Fruit fly (Drosophila melanogaster): ENCODE data around the gene CG15387.

DNA sequence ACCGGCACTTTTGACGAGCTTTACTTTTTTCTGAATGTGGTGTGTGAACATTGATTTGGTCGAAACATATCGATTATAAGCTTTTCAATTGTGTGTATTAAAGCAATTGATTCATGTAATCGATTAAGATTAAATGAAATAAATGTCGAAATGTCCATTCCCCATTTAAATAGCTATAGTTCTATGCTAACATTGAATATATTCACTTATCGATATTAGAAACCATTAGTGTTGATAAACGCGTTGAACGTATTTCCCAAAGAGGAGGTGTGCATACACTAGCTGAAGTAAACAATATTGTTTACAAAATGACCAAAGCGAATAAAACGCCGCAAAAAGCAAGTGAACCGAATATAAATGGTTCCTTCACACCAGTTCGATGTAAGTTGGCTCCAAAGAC, 12.1 kb downstream of the CG15387 start, which contains the start of the genes Uch and CG34174:
- TF ChIP-seq CG10274 (GFP tag; optimal IDR thresholded peaks at IDR 0.05) (no peak), Mad (GFP tag; optimal IDR thresholded peaks at IDR 0.05) (no peak), CG17829 (tag; optimal IDR thresholded peaks at IDR 0.05) (peak; percentile 19), hkb (optimal IDR thresholded peaks at IDR 0.05) (peak; percentile 74), hkb (GFP tag; IDR thresholded peaks at IDR 0.05) (no peak), Atf3 (GFP tag; optimal IDR thresholded peaks at IDR 0.05) (no peak), zen2 (GFP tag; IDR thresholded peaks at IDR 0.05; ENCODE audit: partially characterized antibody) (peak; percentile 65; the same call in 2 of the 3 replicates), Nf-YA (GFP tag; IDR thresholded peaks at IDR 0.05) (no peak), Jarid2 (GFP tag; optimal IDR thresholded peaks at IDR 0.05) (no peak), org-1 (GFP tag; optimal IDR thresholded peaks at IDR 0.05) (no peak), h (optimal IDR thresholded peaks at IDR 0.05) (no peak), CG11093 (GFP tag; IDR thresholded peaks at IDR 0.05) (no peak), Nf-YB (GFP tag; optimal IDR thresholded peaks at IDR 0.05) (no peak), stc (GFP tag; IDR thresholded peaks at IDR 0.05) (no peak), fd96Cb (tag; optimal IDR thresholded peaks at IDR 0.05) (no peak)

Data from whole organism, embryonic.